Worm (Caenorhabditis elegans): ENCODE measurements around the gene nduf-2.2.
A peak's percentile ranks its signal among the peaks of the same experiment; 100 is the strongest.

Gene nduf-2.2

ce11 chrIII:6415306-6415973, 49.6 kb upstream of the nduf-2.2 start, which contains the start of gene nas-4 (continued):
- TF ChIP-seq lin-35 (GFP tag; optimal IDR thresholded peaks at IDR 0.05) = no peak
- TF ChIP-seq fkh-3 (tag; optimal IDR thresholded peaks at IDR 0.05) = peak; percentile 22
- no peak for TF ChIP-seq Y53F4B.3 (GFP tag; IDR thresholded peaks at IDR 0.05)
- peak; percentile 20; the same call in 1 of the 2 replicates for TF ChIP-seq Y56A3A.18 (GFP tag; IDR thresholded peaks at IDR 0.05)
- TF ChIP-seq attf-6 (GFP tag; IDR thresholded peaks at IDR 0.05) = no peak
- TF ChIP-seq repo-1 (tag; optimal IDR thresholded peaks at IDR 0.05) = peak; percentile 60
- TF ChIP-seq nfya-2 (GFP tag; IDR thresholded peaks at IDR 0.05) = no peak
- TF ChIP-seq F37B4.10 (GFP tag; IDR thresholded peaks at IDR 0.05) = no peak
- no peak for TF ChIP-seq attf-5 (GFP tag; optimal IDR thresholded peaks at IDR 0.05)
- 0 out of 2 replicates have a peak, but pooled peaks have one; percentile 38 for TF ChIP-seq cebp-1 (GFP tag; IDR thresholded peaks at IDR 0.05)
- peak; percentile 71 for TF ChIP-seq cebp-1 (tag; optimal IDR thresholded peaks at IDR 0.05)
- TF ChIP-seq chd-7 (tag; optimal IDR thresholded peaks at IDR 0.05) = no peak
- TF ChIP-seq hmg-1.2 (GFP tag; IDR thresholded peaks at IDR 0.05) = no peak; the same call in 1 of the 2 replicates
- no peak for TF ChIP-seq sea-2 (GFP tag; IDR thresholded peaks at IDR 0.05)
- no peak for TF ChIP-seq sptf-2 (GFP tag; optimal IDR thresholded peaks at IDR 0.05)
- TF ChIP-seq tlf-1 (GFP tag; optimal IDR thresholded peaks at IDR 0.05) = peak; percentile 24
- TF ChIP-seq him-1 (tag; optimal IDR thresholded peaks at IDR 0.05) = peak; percentile 55
- TF ChIP-seq mel-28 (tag; optimal IDR thresholded peaks at IDR 0.05; ENCODE audit: borderline replicate concordance) = peak; percentile 29
- peak; percentile 5; the same call in 1 of the 2 replicates for TF ChIP-seq cebp-2 (GFP tag; IDR thresholded peaks at IDR 0.05)
- no peak for TF ChIP-seq efl-1 (GFP tag; optimal IDR thresholded peaks at IDR 0.05)
- no peak for TF ChIP-seq rpc-1 (optimal IDR thresholded peaks at IDR 0.05)
- TF ChIP-seq rpc-1 (tag; optimal IDR thresholded peaks at IDR 0.05) = no peak
- no peak for TF ChIP-seq hlh-12 (tag; optimal IDR thresholded peaks at IDR 0.05)
- 0 out of 2 replicates have a peak, but pooled peaks have one; percentile 5 for TF ChIP-seq nhr-120 (GFP tag; IDR thresholded peaks at IDR 0.05)
- TF ChIP-seq nhr-179 (tag; optimal IDR thresholded peaks at IDR 0.05) = peak; percentile 14
- TF ChIP-seq madf-3 (GFP tag; IDR thresholded peaks at IDR 0.05) = 0 out of 2 replicates have a peak, but pooled peaks have one; percentile 70
- TF ChIP-seq egrh-3 (GFP tag; IDR thresholded peaks at IDR 0.05) = no peak
- no peak for TF ChIP-seq T26A5.8 (tag; optimal IDR thresholded peaks at IDR 0.05)

- TF ChIP-seq rcor-1 (GFP tag; IDR thresholded peaks at IDR 0.05) = no peak
- TF ChIP-seq nfyb-1 (GFP tag; IDR thresholded peaks at IDR 0.05) = 0 out of 2 replicates have a peak, but pooled peaks have one; percentile 6
- 0 out of 2 replicates have a peak, but pooled peaks have one; percentile 35 for TF ChIP-seq hsf-1 (GFP tag; IDR thresholded peaks at IDR 0.05)
- 0 out of 2 replicates have a peak, but pooled peaks have one; percentile 18 for TF ChIP-seq madf-3 (GFP tag; IDR thresholded peaks at IDR 0.05)
- peak; percentile 41 for TF ChIP-seq ztf-26 (tag; optimal IDR thresholded peaks at IDR 0.05)
These were observed 46.8 kb upstream of the nduf-2.2 start for ce11 chrIII:6418254-6418653.

- TF ChIP-seq nhr-80 (tag; optimal IDR thresholded peaks at IDR 0.05) = peak; percentile 12
- TF ChIP-seq zfh-2 (GFP tag; conservative IDR thresholded peaks at IDR 0.05) = no peak
- 0 out of 2 replicates have a peak, but pooled peaks have one; percentile 23 for TF ChIP-seq lin-26 (GFP tag; IDR thresholded peaks at IDR 0.05)
These were observed 45.5 kb upstream of the nduf-2.2 start, which contains the start of gene atgl-1 for ce11 chrIII:6419409-6419944. TSS of gene atgl-1 (minus strand) at chrIII:6419459.

DNA sequence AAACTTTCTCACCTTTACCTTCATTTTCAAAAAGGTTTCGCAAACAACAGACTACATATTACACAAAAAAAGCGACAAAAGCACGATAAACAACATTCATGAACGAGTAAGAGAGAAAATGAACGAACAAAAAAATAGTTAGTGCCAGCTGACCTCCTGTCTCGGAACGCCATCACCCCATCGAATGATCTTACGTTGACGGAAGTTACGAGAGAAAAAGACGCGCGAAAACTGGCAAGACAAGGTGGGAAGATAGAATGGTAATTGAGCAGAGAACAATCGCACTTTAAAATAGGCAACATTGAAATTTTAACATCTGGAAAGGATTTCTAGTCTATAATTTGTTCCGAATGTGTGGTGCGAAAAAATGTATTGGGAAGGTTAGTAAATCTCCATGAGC, 44.8 kb upstream of the nduf-2.2 start:
- TF ChIP-seq sptf-2 (GFP tag; optimal IDR thresholded peaks at IDR 0.05) (no peak), egl-18 (GFP tag; IDR thresholded peaks at IDR 0.05) (no peak), tbx-9 (tag; optimal IDR thresholded peaks at IDR 0.05; ENCODE audit: borderline replicate concordance) (no peak), F55B11.4 (tag; optimal IDR thresholded peaks at IDR 0.05; ENCODE audit: borderline replicate concordance, insufficient read depth) (no peak), ama-1 (optimal IDR thresholded peaks at IDR 0.05) (peak; percentile 2), ama-1 (GFP tag; optimal IDR thresholded peaks at IDR 0.05) (no peak), lin-26 (GFP tag; IDR thresholded peaks at IDR 0.05) (0 out of 2 replicates have a peak, but pooled peaks have one; percentile 25), C06A6.2 (GFP tag; conservative IDR thresholded peaks at IDR 0.05) (no peak), somi-1 (GFP tag; optimal IDR thresholded peaks at IDR 0.05) (peak; percentile 18), Y79H2A.3 (GFP tag; conservative IDR thresholded peaks at IDR 0.05) (no peak), rec-8 (tag; optimal IDR thresholded peaks at IDR 0.05) (no peak), F57C9.4 (tag; optimal IDR thresholded peaks at IDR 0.05) (no peak)

All from whole organism, young adult.